Fruit fly (Drosophila melanogaster) whole organism, wandering third instar larva: ENCODE results near the gene CG42637.

ENCODE experiments used
- Abd-B ChIP-seq: fragments of >200 bp; optimal IDR thresholded peaks from 2 replicates; lab custom pipeline; 2017; ENCODE audit warnings: missing biosample characterization, missing genetic modification characterization
- HLH106 ChIP-seq: fragments of 200-800 bp; optimal IDR thresholded peaks from 3 replicates; lab custom pipeline; 2019; ENCODE audit warnings: missing biosample characterization, mild to moderate bottlenecking, missing genetic modification characterization, moderate library complexity
- Jra ChIP-seq: sonication (Bioruptor generic); optimal IDR thresholded peaks from 2 replicates; lab custom pipeline; 2016; ENCODE audit warnings: missing biosample characterization, missing genetic modification characterization
- Vsx2 ChIP-seq: fragments of 200-300, 225-300 bp; sonication (Bioruptor generic); optimal IDR thresholded peaks from 2 replicates; lab custom pipeline; 2018; ENCODE audit warnings: missing biosample characterization, missing genetic modification characterization; ENCODE audit not compliant: partially characterized antibody
- br ChIP-seq: fragments of 200-800 bp; sonication (Bioruptor generic); optimal IDR thresholded peaks from 2 replicates; lab custom pipeline; 2016; ENCODE audit warnings: missing biosample characterization, missing genetic modification characterization
- brk ChIP-seq: fragments of 200-800 bp; sonication (Bioruptor generic); optimal IDR thresholded peaks from 2 replicates; lab custom pipeline; 2016; ENCODE audit warnings: missing biosample characterization, mild to moderate bottlenecking, missing genetic modification characterization
- lola ChIP-seq: fragments of >200 bp; optimal IDR thresholded peaks from 2 replicates; lab custom pipeline; 2017; ENCODE audit warnings: missing biosample characterization, missing genetic modification characterization
- pan ChIP-seq: fragments of >200 bp; optimal IDR thresholded peaks from 2 replicates; lab custom pipeline; 2017
- psq ChIP-seq: fragments of 200-800 bp; sonication (Bioruptor generic); optimal IDR thresholded peaks from 3 replicates; lab custom pipeline; 2017; ENCODE audit warnings: missing biosample characterization, mild to moderate bottlenecking, missing genetic modification characterization, moderate library complexity
- usp ChIP-seq: fragments of >200 bp; optimal IDR thresholded peaks from 2 replicates; lab custom pipeline; 2017; ENCODE audit warnings: missing biosample characterization, missing genetic modification characterization

DNA sequence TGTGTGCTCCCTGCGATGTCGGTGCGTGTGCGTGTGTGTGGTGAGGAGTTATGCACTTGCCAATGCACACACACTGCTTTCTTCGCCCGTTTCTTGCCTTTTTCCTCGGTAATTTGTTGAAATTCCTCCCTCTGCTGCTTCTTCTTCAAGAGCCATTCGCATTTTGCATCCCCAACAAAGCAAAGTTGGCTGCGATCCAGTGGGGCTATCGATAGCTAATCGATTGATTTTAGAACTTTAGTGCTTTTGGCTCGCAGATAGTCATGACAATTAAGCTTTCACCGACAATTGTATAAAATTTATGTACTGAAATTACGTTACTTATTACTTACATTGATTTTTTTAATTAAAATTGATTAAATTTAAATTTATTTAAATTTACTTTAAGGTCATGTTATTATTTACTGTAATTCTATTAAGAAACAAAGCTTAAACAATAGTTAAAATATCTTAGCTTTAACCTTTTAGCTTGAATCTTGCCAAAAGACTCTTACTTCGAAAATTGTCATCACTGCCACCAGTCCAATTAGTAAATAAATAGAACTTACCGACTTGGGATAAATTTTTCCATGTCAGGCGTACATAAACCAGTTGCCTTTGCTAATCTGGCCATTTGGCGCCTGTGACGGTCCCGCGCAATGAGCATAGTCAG is 40.9 kb upstream of the CG42637 start, which contains the start of the genes trc and CG32221:
- TF ChIP-seq lola (GFP tag; lab: Kevin White, UChicago): no peak
- TF ChIP-seq usp (GFP tag; lab: Kevin White, UChicago): no peak
- no peak for TF ChIP-seq Abd-B (GFP tag; lab: Kevin White, UChicago)
- TF ChIP-seq Jra: no peak
- TF ChIP-seq HLH106 (tag; lab: Kevin White, UChicago): no peak
- TF ChIP-seq pan (lab: Kevin White, UChicago): no peak
- TF ChIP-seq psq (GFP tag; lab: Kevin White, UChicago): peak; percentile 6
- TF ChIP-seq br (GFP tag; lab: Kevin White, UChicago): no peak
- TF ChIP-seq brk (GFP tag; lab: Kevin White, UChicago): no peak
- no peak for TF ChIP-seq Vsx2
